Worm (Caenorhabditis elegans): ENCODE measurements around the gene lbp-4.

- TF ChIP-seq ama-1 (optimal IDR thresholded peaks at IDR 0.05) (no peak), hmbx-1 (tag; optimal IDR thresholded peaks at IDR 0.05) (no peak), sea-1 (GFP tag; conservative IDR thresholded peaks at IDR 0.05) (no peak), F13C5.2 (tag; optimal IDR thresholded peaks at IDR 0.05) (no peak), tra-4 (tag; optimal IDR thresholded peaks at IDR 0.05) (no peak), ceh-13 (GFP tag; optimal IDR thresholded peaks at IDR 0.05) (no peak), hmg-4 (GFP tag; optimal IDR thresholded peaks at IDR 0.05) (no peak), hnd-1 (tag; optimal IDR thresholded peaks at IDR 0.05) (no peak), ceh-36 (tag; optimal IDR thresholded peaks at IDR 0.05) (no peak), B0310.2 (tag; optimal IDR thresholded peaks at IDR 0.05) (no peak), aly-1 (tag; optimal IDR thresholded peaks at IDR 0.05) (no peak), tbx-37 (GFP tag; conservative IDR thresholded peaks at IDR 0.05) (no peak)
These were observed 3.8 kb downstream of the lbp-4 start for ce11 chrV:7824138-7824537.
